Worm (Caenorhabditis elegans): Measurements from ENCODE around the gene C48B4.8.

- no peak for TF ChIP-seq pag-3 (tag; optimal IDR thresholded peaks at IDR 0.05; ENCODE audit: borderline replicate concordance)
- TF ChIP-seq nhr-11 (tag; optimal IDR thresholded peaks at IDR 0.05): no peak
- TF ChIP-seq ceh-22 (tag; optimal IDR thresholded peaks at IDR 0.05): no peak
- no peak for TF ChIP-seq npax-4 (tag; optimal IDR thresholded peaks at IDR 0.05)
- no peak for TF ChIP-seq ceh-14 (tag; optimal IDR thresholded peaks at IDR 0.05)
- no peak for TF ChIP-seq elt-2 (tag; optimal IDR thresholded peaks at IDR 0.05)
- no peak for TF ChIP-seq ceh-45 (GFP tag; IDR thresholded peaks at IDR 0.05)
- no peak for TF ChIP-seq fkh-10 (GFP tag; optimal IDR thresholded peaks at IDR 0.05)
- TF ChIP-seq sox-4 (tag; optimal IDR thresholded peaks at IDR 0.05): no peak
- TF ChIP-seq unc-3 (GFP tag; conservative IDR thresholded peaks at IDR 0.05): no peak
- no peak for TF ChIP-seq unc-3 (tag; optimal IDR thresholded peaks at IDR 0.05)
- no peak for TF ChIP-seq ets-4 (tag; optimal IDR thresholded peaks at IDR 0.05)
- TF ChIP-seq pha-4 (tag; optimal IDR thresholded peaks at IDR 0.05): no peak
- no peak for TF ChIP-seq madf-2 (tag; optimal IDR thresholded peaks at IDR 0.05)
- no peak for TF ChIP-seq Y22D7AL.16 (tag; optimal IDR thresholded peaks at IDR 0.05)
Measured at ce11 chrIII:9563235-9563634, 2.2 kb upstream of the C48B4.8 start, which contains the start of gene C48B4.9.
